Worm (Caenorhabditis elegans) whole organism, young adult: ENCODE results near the gene F47G3.1.

Experiments
- B0261.1 ChIP-seq: sonication (generic microtip); optimal IDR thresholded peaks from 2 replicates; lab custom pipeline; 2016; ENCODE audit warnings: mild to moderate bottlenecking, missing genetic modification characterization, moderate library complexity, missing compliant biosample characterization
- B0336.3 ChIP-seq: fragments of 200-800 bp; sonication (Bioruptor generic); IDR thresholded peaks from 2 replicates; pipeline ENCODE4 v1.3.6; 2022; ENCODE audit warnings: missing genetic modification characterization, missing compliant biosample characterization
- F52B5.7 ChIP-seq: sonication (generic microtip); optimal IDR thresholded peaks from 2 replicates; lab custom pipeline; 2016; ENCODE audit warnings: mild to moderate bottlenecking, missing genetic modification characterization, missing compliant biosample characterization
- F55B11.4 ChIP-seq: sonication (generic microtip); optimal IDR thresholded peaks from 2 replicates; lab custom pipeline; 2016; ENCODE audit warnings: missing compliant biosample characterization, missing genetic modification characterization, borderline replicate concordance; ENCODE audit not compliant: insufficient read depth
- ama-1 ChIP-seq, 3 experiments: fragments of 150-350 bp in 1 of 3; sonication (generic microtip) in 2 of 3; optimal IDR thresholded peaks; 2 replicates each; lab custom pipeline; 2014 to 2018; ENCODE audit warnings: missing biosample characterization in 2 of 3, missing genetic modification characterization in 2 of 3, missing genetic modification reagents in 2 of 3
- him-1 ChIP-seq: sonication (generic microtip); optimal IDR thresholded peaks from 2 replicates; lab custom pipeline; 2016; ENCODE audit warnings: missing genotype, missing genetic modification reagents, missing genetic modification characterization, missing compliant biosample characterization
- let-526 ChIP-seq: fragments of 200-800 bp; sonication (Bioruptor generic); IDR thresholded peaks from 2 replicates; pipeline ENCODE4 v1.3.6; 2022; ENCODE audit warnings: missing genetic modification reagents, missing genetic modification characterization, missing compliant biosample characterization
- madf-3 ChIP-seq: fragments of 200-800 bp; sonication (Bioruptor generic); IDR thresholded peaks from 2 replicates; pipeline ENCODE4 v1.3.6; 2022; ENCODE audit warnings: missing genetic modification reagents, missing genetic modification characterization, missing compliant biosample characterization
- mes-4 ChIP-seq: sonication (generic microtip); optimal IDR thresholded peaks from 2 replicates; lab custom pipeline; 2016; ENCODE audit warnings: missing genotype, missing genetic modification characterization, missing compliant biosample characterization
- snpc-4 ChIP-seq, 5 experiments: fragments of 150-350 bp in 1 of 5; sonication (generic microtip) in 4 of 5; optimal IDR thresholded peaks; 2 replicates each; lab custom pipeline; 2014 to 2018; ENCODE audit warnings: missing genetic modification characterization in 5 of 5, missing biosample characterization in 3 of 5, antibody characterized with exemption in 2 of 5, mild to moderate bottlenecking in 2 of 5, missing compliant biosample characterization in 2 of 5, missing genotype in 2 of 5, moderate library complexity in 2 of 5, missing genetic modification reagents in 1 of 5
- unc-62 ChIP-seq: fragments of 150-350 bp; optimal IDR thresholded peaks from 2 replicates; lab custom pipeline; 2014; ENCODE audit warnings: missing biosample characterization, missing genetic modification reagents, missing genetic modification characterization

DNA sequence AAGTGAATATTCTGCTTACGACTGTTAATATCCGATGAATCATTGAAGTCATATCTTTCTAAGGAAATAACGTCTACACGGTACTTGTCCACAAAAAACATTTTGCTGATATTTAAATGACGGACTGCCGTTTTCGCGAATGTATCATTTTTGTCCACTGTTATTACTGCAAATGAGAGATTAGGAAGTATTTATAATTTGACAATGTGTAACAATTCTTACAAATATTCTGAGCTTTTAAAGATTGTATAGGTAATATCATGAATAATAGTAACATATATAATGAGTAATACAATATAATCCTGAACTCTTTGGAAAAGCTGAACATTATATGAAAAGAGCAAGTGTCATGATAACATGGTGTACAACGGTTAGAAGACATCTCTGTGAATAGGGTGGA lies 34.2 kb downstream of the F47G3.1 start, which contains the start of gene glr-7:
- TF ChIP-seq F55B11.4 (tag; lab: Kevin White, UChicago) (no peak), let-526 (no peak), snpc-4 (GFP tag; optimal IDR thresholded peaks at IDR 0.05; lab: Kevin White, UChicago) (no peak), snpc-4 (tag; optimal IDR thresholded peaks at IDR 0.05; lab: Kevin White, UChicago) (no peak), madf-3 (GFP tag; lab: Robert Waterston, UW) (no peak), B0336.3 (GFP tag; lab: Robert Waterston, UW) (no peak), him-1 (no peak), B0261.1 (tag; lab: Kevin White, UChicago) (no peak), F52B5.7 (no peak), unc-62 (GFP tag; lab: Kevin White, UChicago) (no peak), mes-4 (tag; lab: Kevin White, UChicago) (no peak), ama-1 (optimal IDR thresholded peaks at IDR 0.05; lab: Kevin White, UChicago) (no peak), ama-1 (GFP tag; optimal IDR thresholded peaks at IDR 0.05; lab: Kevin White, UChicago) (no peak)
